Worm (Caenorhabditis elegans) whole organism, mixed stage, embryonic: ENCODE measurements around the gene grd-9.

Experiments used
- M03D4.4 ChIP-seq: sonication (generic microtip); optimal IDR thresholded peaks from 2 replicates; lab custom pipeline; 2017; ENCODE audit warnings: mild to moderate bottlenecking, missing genetic modification characterization, missing compliant biosample characterization
- blmp-1 ChIP-seq: fragments of 150-350 bp; optimal IDR thresholded peaks from 2 replicates; lab custom pipeline; 2014; ENCODE audit warnings: missing biosample characterization, missing genetic modification characterization
- ceh-39 ChIP-seq: fragments of 150-350 bp; optimal IDR thresholded peaks from 2 replicates; lab custom pipeline; 2014; ENCODE audit warnings: missing biosample characterization, missing genetic modification characterization
- ceh-43 ChIP-seq: fragments of 200-800 bp; sonication (Bioruptor generic); optimal IDR thresholded peaks from 2 replicates; lab custom pipeline; 2018; ENCODE audit warnings: mild to moderate bottlenecking, missing genetic modification characterization, moderate library complexity, missing compliant biosample characterization
- ceh-83 ChIP-seq: fragments of 200-800 bp; sonication (Bioruptor generic); optimal IDR thresholded peaks from 2 replicates; lab custom pipeline; 2018; ENCODE audit warnings: mild to moderate bottlenecking, missing genetic modification characterization, missing compliant biosample characterization
- ces-1 ChIP-seq: fragments of 150-350 bp; optimal IDR thresholded peaks from 2 replicates; lab custom pipeline; 2014; ENCODE audit warnings: missing biosample characterization, missing genetic modification reagents, missing genetic modification characterization
- drap-1 ChIP-seq: fragments of 200-800 bp; sonication (Bioruptor generic); optimal IDR thresholded peaks from 3 replicates; lab custom pipeline; 2018; ENCODE audit warnings: mild to moderate bottlenecking, missing genetic modification characterization, missing compliant biosample characterization
- elt-3 ChIP-seq: fragments of 150-350 bp; optimal IDR thresholded peaks from 2 replicates; lab custom pipeline; 2014; ENCODE audit warnings: missing biosample characterization, missing genetic modification characterization
- flh-1 ChIP-seq: fragments of 200-800 bp; sonication (Bioruptor generic); optimal IDR thresholded peaks from 2 replicates; lab custom pipeline; 2018; ENCODE audit warnings: mild to moderate bottlenecking, missing genetic modification characterization, moderate library complexity, missing compliant biosample characterization
- ham-2 ChIP-seq: fragments of 200-800 bp; sonication (Bioruptor generic); optimal IDR thresholded peaks from 2 replicates; lab custom pipeline; 2018; ENCODE audit warnings: mild to moderate bottlenecking, missing genetic modification characterization, missing compliant biosample characterization
- hlh-1 ChIP-seq: fragments of 150-350 bp; optimal IDR thresholded peaks from 2 replicates; lab custom pipeline; 2014; ENCODE audit warnings: missing biosample characterization, missing genetic modification reagents, missing genetic modification characterization
- lin-13 ChIP-seq: fragments of 150-350 bp; optimal IDR thresholded peaks from 2 replicates; lab custom pipeline; 2014; ENCODE audit warnings: missing biosample characterization, missing genetic modification characterization
- lin-32 ChIP-seq: fragments of 200-800 bp; sonication (Bioruptor generic); optimal IDR thresholded peaks from 2 replicates; lab custom pipeline; 2018; ENCODE audit warnings: mild to moderate bottlenecking, missing genetic modification characterization, missing compliant biosample characterization
- lsy-2 ChIP-seq: fragments of 150-350 bp; optimal IDR thresholded peaks from 2 replicates; lab custom pipeline; 2014; ENCODE audit warnings: missing biosample characterization, missing genetic modification characterization
- mab-5 ChIP-seq: fragments of 150-350 bp; optimal IDR thresholded peaks from 2 replicates; lab custom pipeline; 2014; ENCODE audit warnings: missing biosample characterization, missing genetic modification characterization
- mep-1 ChIP-seq: fragments of 150-350 bp; optimal IDR thresholded peaks from 2 replicates; lab custom pipeline; 2017; ENCODE audit warnings: missing biosample characterization, missing genetic modification reagents, missing genetic modification characterization, inconsistent platforms
- mls-2 ChIP-seq: sonication (generic microtip); optimal IDR thresholded peaks from 2 replicates; lab custom pipeline; 2016; ENCODE audit warnings: mild to moderate bottlenecking, missing genetic modification characterization, moderate library complexity, missing compliant biosample characterization
- nhr-2 ChIP-seq: fragments of 150-350 bp; optimal IDR thresholded peaks from 2 replicates; lab custom pipeline; 2014; ENCODE audit warnings: missing biosample characterization, missing genetic modification characterization
- nhr-237 ChIP-seq: fragments of 150-350 bp; optimal IDR thresholded peaks from 2 replicates; lab custom pipeline; 2014; ENCODE audit warnings: missing biosample characterization, missing genetic modification characterization
- nhr-28 ChIP-seq: fragments of 150-350 bp; optimal IDR thresholded peaks from 2 replicates; lab custom pipeline; 2014; ENCODE audit warnings: missing biosample characterization, missing genetic modification characterization
- nhr-76 ChIP-seq: sonication (generic microtip); optimal IDR thresholded peaks from 2 replicates; lab custom pipeline; 2017; ENCODE audit warnings: missing biosample characterization, missing genetic modification characterization
- pha-4 ChIP-seq: fragments of 150-350 bp; optimal IDR thresholded peaks from 2 replicates; lab custom pipeline; 2018; ENCODE audit warnings: missing biosample characterization, missing genetic modification reagents, missing genetic modification characterization
- sem-2 ChIP-seq: fragments of 200-800 bp; sonication (Bioruptor generic); optimal IDR thresholded peaks from 2 replicates; lab custom pipeline; 2018; ENCODE audit warnings: mild to moderate bottlenecking, missing genetic modification characterization, missing compliant biosample characterization
- snpc-4 ChIP-seq: fragments of 150-350 bp; optimal IDR thresholded peaks from 2 replicates; lab custom pipeline; 2014; ENCODE audit warnings: missing biosample characterization, missing genetic modification characterization
- sptf-1 ChIP-seq: sonication (generic microtip); optimal IDR thresholded peaks from 2 replicates; lab custom pipeline; 2017; ENCODE audit warnings: mild to moderate bottlenecking, missing genetic modification characterization, moderate library complexity, missing compliant biosample characterization
- tbx-8 ChIP-seq: fragments of 200-800 bp; sonication (Bioruptor generic); optimal IDR thresholded peaks from 2 replicates; lab custom pipeline; 2018; ENCODE audit warnings: mild to moderate bottlenecking, missing genetic modification characterization, moderate library complexity, missing compliant biosample characterization
- unc-120 ChIP-seq: sonication (generic microtip); optimal IDR thresholded peaks from 2 replicates; lab custom pipeline; 2017; ENCODE audit warnings: missing genetic modification characterization, missing compliant biosample characterization; ENCODE audit not compliant: poor library complexity, severe bottlenecking
- unc-39 ChIP-seq: fragments of 150-350 bp; optimal IDR thresholded peaks from 2 replicates; lab custom pipeline; 2014; ENCODE audit warnings: missing biosample characterization, missing genetic modification characterization
- unc-62 ChIP-seq: fragments of 150-350 bp; optimal IDR thresholded peaks from 2 replicates; lab custom pipeline; 2014; ENCODE audit warnings: missing biosample characterization, missing genetic modification reagents, missing genetic modification characterization
- ztf-11 ChIP-seq: fragments of 150-350 bp; optimal IDR thresholded peaks from 2 replicates; lab custom pipeline; 2014; ENCODE audit warnings: missing biosample characterization, missing genetic modification characterization

grd-9 gene

DNA sequence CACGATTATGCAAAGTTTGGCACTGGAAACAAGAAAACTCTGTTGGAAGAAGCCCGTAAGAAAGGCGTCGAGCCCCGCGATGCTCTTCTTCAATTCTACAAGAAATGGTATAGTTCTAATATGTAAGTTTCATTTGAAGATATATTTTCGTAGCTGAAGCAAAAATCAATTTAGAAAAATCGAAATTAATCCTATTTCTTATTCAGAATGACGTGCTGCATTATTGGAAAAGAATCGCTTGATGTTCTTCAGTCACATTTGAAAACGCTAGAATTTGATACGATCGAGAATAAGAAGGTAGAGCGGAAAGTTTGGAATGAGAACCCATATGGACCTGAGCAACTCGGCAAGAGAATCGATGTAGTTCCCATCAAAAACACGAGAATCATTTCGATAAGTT, 18.2 kb upstream of the grd-9 start:
- TF ChIP-seq sptf-1 = no peak
- TF ChIP-seq M03D4.4 (tag; lab: Kevin White, UChicago) = no peak
- no peak for TF ChIP-seq ztf-11 (tag; lab: Kevin White, UChicago)
- TF ChIP-seq unc-62 = no peak
- no peak for TF ChIP-seq blmp-1 (tag; lab: Kevin White, UChicago)
- TF ChIP-seq nhr-28 (tag; lab: Kevin White, UChicago) = no peak
- TF ChIP-seq mls-2 (tag; lab: Kevin White, UChicago) = no peak
- TF ChIP-seq lin-32 (GFP tag; lab: Kevin White, UChicago) = no peak
- TF ChIP-seq pha-4 (tag; lab: Kevin White, UChicago) = no peak
- TF ChIP-seq sem-2 = no peak
- no peak for TF ChIP-seq lin-13 (tag; lab: Kevin White, UChicago)
- no peak for TF ChIP-seq ceh-39 (tag; lab: Kevin White, UChicago)
- no peak for TF ChIP-seq snpc-4 (tag; lab: Kevin White, UChicago)

- TF ChIP-seq unc-39 (no peak), sptf-1 (no peak), lin-13 (tag; lab: Kevin White, UChicago) (no peak), tbx-8 (GFP tag; lab: Kevin White, UChicago) (no peak), ceh-39 (tag; lab: Kevin White, UChicago) (no peak), nhr-76 (tag; lab: Kevin White, UChicago) (no peak), M03D4.4 (tag; lab: Kevin White, UChicago) (no peak), nhr-2 (tag; lab: Kevin White, UChicago) (no peak), lin-32 (GFP tag; lab: Kevin White, UChicago) (no peak), ceh-43 (GFP tag; lab: Kevin White, UChicago) (no peak), elt-3 (tag; lab: Kevin White, UChicago) (no peak), hlh-1 (tag; lab: Kevin White, UChicago) (no peak)
- TF ChIP-seq, all 35 proteins: peak for 0
Measured at ce11 chrV:5880064-5880463, 15.1 kb upstream of the grd-9 start, which contains the start of gene C02G6.3. C02G6.3 (plus strand) TSS chrV:5880364.

DNA sequence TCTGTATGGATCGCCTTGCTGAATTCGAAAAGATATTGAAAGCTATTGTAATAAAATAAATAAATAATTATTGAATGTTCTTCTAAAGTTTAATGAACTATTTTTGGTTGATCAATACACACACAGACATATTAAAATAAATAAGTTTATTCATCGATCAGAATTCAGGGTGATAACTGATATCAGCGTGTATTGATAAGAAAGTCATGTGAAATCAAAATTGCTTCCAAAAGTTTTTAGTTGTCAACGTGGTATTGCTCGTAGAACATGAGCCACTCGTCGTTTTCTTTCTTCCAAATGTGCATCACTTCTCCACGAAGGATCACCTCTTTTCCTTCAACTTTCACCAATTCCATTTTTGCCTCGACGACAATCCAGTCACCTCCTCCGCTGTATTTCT, 12.7 kb upstream of the grd-9 start:
- no peak for TF ChIP-seq drap-1
- TF ChIP-seq ceh-43 (GFP tag; lab: Kevin White, UChicago) = no peak
- TF ChIP-seq ceh-39 (tag; lab: Kevin White, UChicago) = no peak
- no peak for TF ChIP-seq ces-1 (GFP tag; lab: Kevin White, UChicago)
- no peak for TF ChIP-seq nhr-76 (tag; lab: Kevin White, UChicago)
- no peak for TF ChIP-seq mls-2 (tag; lab: Kevin White, UChicago)
- TF ChIP-seq nhr-2 (tag; lab: Kevin White, UChicago) = no peak
- TF ChIP-seq lsy-2 (tag; lab: Kevin White, UChicago) = no peak
- TF ChIP-seq sem-2 = no peak
- TF ChIP-seq mab-5 (tag; lab: Kevin White, UChicago) = no peak
- no peak for TF ChIP-seq hlh-1 (tag; lab: Kevin White, UChicago)
- no peak for TF ChIP-seq snpc-4 (tag; lab: Kevin White, UChicago)
- no peak for TF ChIP-seq ceh-83 (GFP tag; lab: Kevin White, UChicago)
- no peak for TF ChIP-seq unc-120
- no peak for TF ChIP-seq ztf-11 (tag; lab: Kevin White, UChicago)
- TF ChIP-seq pha-4 (tag; lab: Kevin White, UChicago) = no peak
- TF ChIP-seq unc-39 = no peak
- no peak for TF ChIP-seq M03D4.4 (tag; lab: Kevin White, UChicago)

- TF ChIP-seq sptf-1 = no peak
- TF ChIP-seq nhr-2 (tag; lab: Kevin White, UChicago) = no peak
Measured at ce11 chrV:5883735-5884134, 11.4 kb upstream of the grd-9 start, which contains the start of gene C04E6.8. C04E6.8 (minus strand) TSS chrV:5883835.

ce11 chrV:5888820-5889219, 6.3 kb upstream of the grd-9 start:
- no peak for TF ChIP-seq ceh-83 (GFP tag; lab: Kevin White, UChicago)
- TF ChIP-seq lin-13 (tag; lab: Kevin White, UChicago) = no peak
- no peak for TF ChIP-seq mab-5 (tag; lab: Kevin White, UChicago)
- TF ChIP-seq mep-1 (tag; lab: Kevin White, UChicago) = no peak
- TF ChIP-seq ceh-39 (tag; lab: Kevin White, UChicago) = no peak
- no peak for TF ChIP-seq drap-1
- TF ChIP-seq flh-1 (GFP tag; lab: Kevin White, UChicago) = no peak
- no peak for TF ChIP-seq ztf-11 (tag; lab: Kevin White, UChicago)
- TF ChIP-seq ham-2 (GFP tag; lab: Kevin White, UChicago) = no peak
- no peak for TF ChIP-seq unc-62
- no peak for TF ChIP-seq elt-3 (tag; lab: Kevin White, UChicago)
- no peak for TF ChIP-seq nhr-2 (tag; lab: Kevin White, UChicago)
- no peak for TF ChIP-seq blmp-1 (tag; lab: Kevin White, UChicago)
- no peak for TF ChIP-seq nhr-237 (tag; lab: Kevin White, UChicago)
- TF ChIP-seq sptf-1 = no peak
- TF ChIP-seq lin-32 (GFP tag; lab: Kevin White, UChicago) = no peak
- TF ChIP-seq hlh-1 (tag; lab: Kevin White, UChicago) = no peak
- TF ChIP-seq ces-1 (GFP tag; lab: Kevin White, UChicago) = no peak
- no peak for TF ChIP-seq sem-2
